ENCODE assay signal across 5 worm cellular contexts in the genomic region with DNA sequence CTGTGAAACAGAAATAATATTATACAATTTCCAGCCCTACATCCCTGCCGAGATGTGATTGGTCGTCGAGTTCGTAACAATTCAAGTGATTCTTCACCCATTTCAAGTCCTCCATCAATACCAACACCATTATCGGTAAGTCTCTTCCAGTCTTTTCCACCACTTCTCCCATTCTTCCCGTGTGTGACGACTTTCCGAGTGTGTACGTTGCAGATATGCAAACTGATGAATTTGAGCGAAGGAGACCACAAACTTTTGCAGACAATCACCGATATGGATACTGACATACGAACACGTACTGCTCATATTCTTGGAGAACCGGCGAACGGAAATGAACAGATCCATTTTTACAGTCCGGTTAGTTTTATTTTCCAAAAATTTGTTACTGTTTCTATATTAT.
TF ChIP-seq lines count a peak whose summit lies in the region.

No protein-coding gene starts in this region.

TF ChIP-seq in whole organism, L1 larva, 84 proteins besides CTCF, POLR2A, EP300 and RAD21:
- peak; percentile 4 for TF ChIP-seq nhr-85 (tag; lab: Kevin White, UChicago)
- TF ChIP-seq grh-1 (GFP tag; IDR thresholded peaks at IDR 0.05; lab: Robert Waterston, UW) = 0 out of 2 replicates have a peak, but pooled peaks have one; percentile 4
- no peak for TF ChIP-seq ztf-4 (tag; optimal IDR thresholded peaks at IDR 0.05; lab: Kevin White, UChicago)

TF ChIP-seq in whole organism, L2 larva, 48 proteins besides CTCF, POLR2A, EP300 and RAD21:
- TF ChIP-seq ama-1 (optimal IDR thresholded peaks at IDR 0.05; lab: Kevin White, UChicago) (peak; percentile 79), ceh-82 (tag; optimal IDR thresholded peaks at IDR 0.05; lab: Kevin White, UChicago) (no peak)

TF ChIP-seq in whole organism, L3 larva, 47 proteins besides CTCF, POLR2A, EP300 and RAD21:
- TF ChIP-seq unc-62 (GFP tag; optimal IDR thresholded peaks at IDR 0.05; lab: Kevin White, UChicago) (no peak), fkh-10 (GFP tag; optimal IDR thresholded peaks at IDR 0.05; lab: Kevin White, UChicago) (peak; percentile 12), ceh-28 (tag; optimal IDR thresholded peaks at IDR 0.05; lab: Kevin White, UChicago) (no peak), ama-1 (optimal IDR thresholded peaks at IDR 0.05; lab: Kevin White, UChicago) (peak; percentile 86)
TF ChIP-seq in whole organism, L3 larva: peak in this region for 2.

TF ChIP-seq in whole organism, L4 larva, 104 proteins besides CTCF, POLR2A, EP300 and RAD21:
- TF ChIP-seq nhr-41 (GFP tag; IDR thresholded peaks at IDR 0.05; lab: Robert Waterston, UW) = no peak
- TF ChIP-seq mdt-29 (GFP tag; IDR thresholded peaks at IDR 0.05; lab: Robert Waterston, UW) = 0 out of 2 replicates have a peak, but pooled peaks have one; percentile 14
- no peak for TF ChIP-seq egl-43 (GFP tag; IDR thresholded peaks at IDR 0.05; lab: Robert Waterston, UW)
- no peak for TF ChIP-seq duxl-1 (tag; optimal IDR thresholded peaks at IDR 0.05; lab: Kevin White, UChicago; ENCODE audit: poor library complexity)
- peak; percentile 30 for TF ChIP-seq ama-1 (optimal IDR thresholded peaks at IDR 0.05; lab: Kevin White, UChicago)
- peak; percentile 52 for TF ChIP-seq aha-1 (tag; lab: Kevin White, UChicago)

TF ChIP-seq in whole organism, young adult, 124 proteins besides CTCF, POLR2A, EP300 and RAD21:
- TF ChIP-seq F57C9.4 (tag; optimal IDR thresholded peaks at IDR 0.05; lab: Kevin White, UChicago) (peak; percentile 27), hlh-26 (GFP tag; conservative IDR thresholded peaks at IDR 0.05; lab: Robert Waterston, UW) (no peak), rec-8 (tag; optimal IDR thresholded peaks at IDR 0.05; lab: Kevin White, UChicago) (no peak), nhr-179 (tag; optimal IDR thresholded peaks at IDR 0.05; lab: Kevin White, UChicago) (no peak), nfya-1 (tag; optimal IDR thresholded peaks at IDR 0.05; lab: Kevin White, UChicago; ENCODE audit: borderline replicate concordance, insufficient read depth) (no peak), gei-17 (GFP tag; optimal IDR thresholded peaks at IDR 0.05; lab: Kevin White, UChicago) (no peak), T26A5.8 (tag; optimal IDR thresholded peaks at IDR 0.05; lab: Kevin White, UChicago) (no peak), lin-40 (tag; optimal IDR thresholded peaks at IDR 0.05; lab: Kevin White, UChicago) (no peak), B0261.1 (tag; optimal IDR thresholded peaks at IDR 0.05; lab: Kevin White, UChicago) (no peak), lin-26 (GFP tag; IDR thresholded peaks at IDR 0.05; lab: Robert Waterston, UW) (no peak), rpc-1 (optimal IDR thresholded peaks at IDR 0.05; lab: Kevin White, UChicago) (no peak), rpc-1 (tag; optimal IDR thresholded peaks at IDR 0.05; lab: Kevin White, UChicago) (no peak), nhr-80 (tag; optimal IDR thresholded peaks at IDR 0.05; lab: Kevin White, UChicago) (no peak), ama-1 (optimal IDR thresholded peaks at IDR 0.05; lab: Kevin White, UChicago) (peak; percentile 63), ama-1 (GFP tag; optimal IDR thresholded peaks at IDR 0.05; lab: Kevin White, UChicago) (no peak), B0035.1 (tag; optimal IDR thresholded peaks at IDR 0.05; lab: Kevin White, UChicago) (no peak), zim-3 (tag; optimal IDR thresholded peaks at IDR 0.05; lab: Kevin White, UChicago) (peak; percentile 26), ceh-100 (GFP tag; IDR thresholded peaks at IDR 0.05; lab: Robert Waterston, UW) (no peak), madf-8 (GFP tag; conservative IDR thresholded peaks at IDR 0.05; lab: Robert Waterston, UW) (no peak)
TF ChIP-seq in whole organism, young adult: peak in this region for 3.
